Fruit fly (Drosophila melanogaster): ENCODE measurements around the gene tim.

The tim gene

dm6 chr2L:3472242-3472641 is 35.7 kb downstream of the tim start, which contains the start of gene Pgant4 (continued):
- no peak for TF ChIP-seq D (optimal IDR thresholded peaks at IDR 0.05)
- TF ChIP-seq D (GFP tag; optimal IDR thresholded peaks at IDR 0.05): peak; percentile 6
- TF ChIP-seq Rx (GFP tag; IDR thresholded peaks at IDR 0.05): peak; percentile 40; the same call in 1 of the 2 replicates
- peak; percentile 33 for TF ChIP-seq pnt (GFP tag; optimal IDR thresholded peaks at IDR 0.05)
- no peak for TF ChIP-seq chm (GFP tag; IDR thresholded peaks at IDR 0.05)
- no peak for TF ChIP-seq Vsx1 (GFP tag; optimal IDR thresholded peaks at IDR 0.05)
- peak; percentile 65; the same call in 1 of the 2 replicates for TF ChIP-seq CG1024 (GFP tag; IDR thresholded peaks at IDR 0.05)
- TF ChIP-seq CG15073 (GFP tag; optimal IDR thresholded peaks at IDR 0.05): no peak
- peak; percentile 7 for TF ChIP-seq CG13123 (GFP tag; optimal IDR thresholded peaks at IDR 0.05)
- no peak for TF ChIP-seq CG18011 (GFP tag; optimal IDR thresholded peaks at IDR 0.05)
- peak; percentile 48 for TF ChIP-seq CoRest (tag; optimal IDR thresholded peaks at IDR 0.05)
- TF ChIP-seq CG9876 (GFP tag; optimal IDR thresholded peaks at IDR 0.05): peak; percentile 32
- peak; percentile 31 for TF ChIP-seq CG9727 (GFP tag; optimal IDR thresholded peaks at IDR 0.05)
- no peak for TF ChIP-seq Fer2 (tag; optimal IDR thresholded peaks at IDR 0.05)
- peak; percentile 60 for TF ChIP-seq Antp (GFP tag; optimal IDR thresholded peaks at IDR 0.05)
- peak; percentile 33 for TF ChIP-seq CG13624 (GFP tag; optimal IDR thresholded peaks at IDR 0.05)
- TF ChIP-seq kah (GFP tag; optimal IDR thresholded peaks at IDR 0.05): no peak
- TF ChIP-seq CG14441 (GFP tag; IDR thresholded peaks at IDR 0.05): peak; percentile 71
- no peak for TF ChIP-seq Sox100B (GFP tag; optimal IDR thresholded peaks at IDR 0.05)
- peak; percentile 65; the same call in 2 of the 3 replicates for TF ChIP-seq tgo (GFP tag; IDR thresholded peaks at IDR 0.05)
- TF ChIP-seq CG11398 (GFP tag; optimal IDR thresholded peaks at IDR 0.05): no peak
- peak; percentile 41 for TF ChIP-seq stwl (tag; optimal IDR thresholded peaks at IDR 0.05)
- TF ChIP-seq her (GFP tag; optimal IDR thresholded peaks at IDR 0.05): no peak
- TF ChIP-seq CG8478 (optimal IDR thresholded peaks at IDR 0.05): no peak
- TF ChIP-seq otp (GFP tag; IDR thresholded peaks at IDR 0.05): peak; percentile 54; the same call in 1 of the 3 replicates
- no peak for TF ChIP-seq cad (GFP tag; optimal IDR thresholded peaks at IDR 0.05)
- peak; percentile 37 for TF ChIP-seq CG16863 (GFP tag; optimal IDR thresholded peaks at IDR 0.05)
- TF ChIP-seq odd (GFP tag; optimal IDR thresholded peaks at IDR 0.05): no peak
- no peak for TF ChIP-seq oc (tag; optimal IDR thresholded peaks at IDR 0.05)
- TF ChIP-seq fu2 (GFP tag; optimal IDR thresholded peaks at IDR 0.05): no peak
- TF ChIP-seq CG9797 (GFP tag; optimal IDR thresholded peaks at IDR 0.05): no peak
- TF ChIP-seq Optix (GFP tag; IDR thresholded peaks at IDR 0.05): peak; percentile 68
- TF ChIP-seq Oli (tag; optimal IDR thresholded peaks at IDR 0.05): peak; percentile 30
- no peak for TF ChIP-seq CG1529 (GFP tag; optimal IDR thresholded peaks at IDR 0.05)
- TF ChIP-seq CG12659 (GFP tag; optimal IDR thresholded peaks at IDR 0.05): peak; percentile 50
- peak; percentile 41; the same call in 1 of the 2 replicates for TF ChIP-seq sens-2 (GFP tag; IDR thresholded peaks at IDR 0.05)
- no peak for TF ChIP-seq disco-r (GFP tag; optimal IDR thresholded peaks at IDR 0.05)
- TF ChIP-seq CG3847 (GFP tag; IDR thresholded peaks at IDR 0.05): peak; percentile 62
- TF ChIP-seq ind (GFP tag; optimal IDR thresholded peaks at IDR 0.05): peak; percentile 43
- no peak for TF ChIP-seq eve (GFP tag; optimal IDR thresholded peaks at IDR 0.05)
- TF ChIP-seq CG34422 (GFP tag; IDR thresholded peaks at IDR 0.05): peak; percentile 76
- TF ChIP-seq emc (GFP tag; optimal IDR thresholded peaks at IDR 0.05): no peak
- TF ChIP-seq Lim3 (GFP tag; IDR thresholded peaks at IDR 0.05): no peak
- TF ChIP-seq gt (GFP tag; IDR thresholded peaks at IDR 0.05): no peak
- TF ChIP-seq CG3065 (GFP tag; optimal IDR thresholded peaks at IDR 0.05): no peak
- TF ChIP-seq CG5953 (GFP tag; IDR thresholded peaks at IDR 0.05): no peak
- TF ChIP-seq NC2β (GFP tag; optimal IDR thresholded peaks at IDR 0.05): peak; percentile 9
- TF ChIP-seq crp (GFP tag; optimal IDR thresholded peaks at IDR 0.05): no peak
- TF ChIP-seq CG30020 (tag; optimal IDR thresholded peaks at IDR 0.05): no peak
- peak; percentile 83 for TF ChIP-seq Med (GFP tag)
- peak; percentile 88 for TF ChIP-seq CG13894 (tag; optimal IDR thresholded peaks at IDR 0.05)
- no peak for TF ChIP-seq org-1 (GFP tag; optimal IDR thresholded peaks at IDR 0.05)
- no peak for TF ChIP-seq nerfin-1 (tag; optimal IDR thresholded peaks at IDR 0.05)
